Worm (Caenorhabditis elegans) whole organism, young adult: Measurements from ENCODE around the gene Y105C5A.1268.
"Not testable (repeated sequence)": the region's sequence is repeated elsewhere in the genome, so short reads cannot be mapped to it uniquely, and the experiment has no call there.

ENCODE experiments used
- B0261.1 ChIP-seq: sonication (generic microtip); optimal IDR thresholded peaks from 2 replicates; lab custom pipeline; 2016; ENCODE audit warnings: mild to moderate bottlenecking, missing genetic modification characterization, moderate library complexity, missing compliant biosample characterization
- B0336.3 ChIP-seq: fragments of 200-800 bp; sonication (Bioruptor generic); IDR thresholded peaks from 2 replicates; pipeline ENCODE4 v1.3.6; 2022; ENCODE audit warnings: missing genetic modification characterization, missing compliant biosample characterization
- F33H1.4 ChIP-seq: fragments of 200-800 bp; sonication (Bioruptor generic); IDR thresholded peaks from 2 replicates; pipeline ENCODE4 v1.3.6; 2022; ENCODE audit warnings: missing genetic modification reagents, missing genetic modification characterization, missing compliant biosample characterization
- F37B4.10 ChIP-seq: fragments of 200-800 bp; sonication (Bioruptor generic); IDR thresholded peaks from 2 replicates; pipeline ENCODE4 v1.3.6; 2022; ENCODE audit warnings: missing genetic modification characterization, missing compliant biosample characterization
- F52B5.7 ChIP-seq: sonication (generic microtip); optimal IDR thresholded peaks from 2 replicates; lab custom pipeline; 2016; ENCODE audit warnings: mild to moderate bottlenecking, missing genetic modification characterization, missing compliant biosample characterization
- F55B11.4 ChIP-seq: sonication (generic microtip); optimal IDR thresholded peaks from 2 replicates; lab custom pipeline; 2016; ENCODE audit warnings: missing compliant biosample characterization, missing genetic modification characterization, borderline replicate concordance; ENCODE audit not compliant: insufficient read depth
- K12H6.12 ChIP-seq: fragments of 200-800 bp; sonication (Bioruptor generic); optimal IDR thresholded peaks from 2 replicates; lab custom pipeline; 2018; ENCODE audit warnings: mild to moderate bottlenecking, missing genetic modification characterization, missing compliant biosample characterization
- Y56A3A.18 ChIP-seq: fragments of 200-800 bp; sonication (Bioruptor generic); IDR thresholded peaks from 2 replicates; pipeline ENCODE4 v1.3.6; 2022; ENCODE audit warnings: missing genetic modification reagents, missing genetic modification characterization, missing compliant biosample characterization
- ZK185.1 ChIP-seq: sonication (generic microtip); optimal IDR thresholded peaks from 2 replicates; lab custom pipeline; 2016; ENCODE audit warnings: mild to moderate bottlenecking, missing genetic modification characterization, missing compliant biosample characterization; ENCODE audit not compliant: poor library complexity, severe bottlenecking
- bed-1 ChIP-seq: fragments of 200-800 bp; sonication (Bioruptor generic); IDR thresholded peaks from 2 replicates; pipeline ENCODE4 v1.3.6; 2022; ENCODE audit warnings: missing genetic modification reagents, missing genetic modification characterization, missing compliant biosample characterization
- cebp-1 ChIP-seq, 2 experiments: fragments of 200-800 bp in 1 of 2; sonication (Bioruptor generic) in 1 of 2; sonication (generic microtip) in 1 of 2; IDR thresholded peaks in 1 of 2; optimal IDR thresholded peaks in 1 of 2; 2 replicates each; pipeline versions ENCODE4 v1.3.6 to Lab custom; 2017 to 2022; ENCODE audit warnings: missing compliant biosample characterization in 2 of 2, missing genetic modification characterization in 2 of 2, mild to moderate bottlenecking in 1 of 2, missing genetic modification reagents in 1 of 2, moderate library complexity in 1 of 2
- lin-26 ChIP-seq: fragments of 200-800 bp; sonication (Bioruptor generic); IDR thresholded peaks from 2 replicates; pipeline ENCODE4 v1.3.6; 2022; ENCODE audit warnings: missing genetic modification reagents, missing genetic modification characterization, missing compliant biosample characterization
- madf-10 ChIP-seq: sonication (generic microtip); optimal IDR thresholded peaks from 2 replicates; lab custom pipeline; 2016; ENCODE audit warnings: mild to moderate bottlenecking, missing genetic modification characterization, missing compliant biosample characterization
- madf-3 ChIP-seq: fragments of 200-800 bp; sonication (Bioruptor generic); IDR thresholded peaks from 2 replicates; pipeline ENCODE4 v1.3.6; 2022; ENCODE audit warnings: missing genetic modification reagents, missing genetic modification characterization, missing compliant biosample characterization
- madf-8 ChIP-seq: fragments of 200-800 bp; sonication (Bioruptor generic); conservative IDR thresholded peaks from 2 replicates; pipeline ENCODE4 v1.3.6; 2022; ENCODE audit warnings: missing genetic modification reagents, missing genetic modification characterization, missing compliant biosample characterization
- mcd-1 ChIP-seq: fragments of 200-800 bp; sonication (Bioruptor generic); IDR thresholded peaks from 2 replicates; pipeline ENCODE4 v1.3.6; 2022; ENCODE audit warnings: missing genetic modification reagents, missing genetic modification characterization, missing compliant biosample characterization
- nfyb-1 ChIP-seq: fragments of 200-800 bp; sonication (Bioruptor generic); IDR thresholded peaks from 2 replicates; pipeline ENCODE4 v1.3.6; 2022; ENCODE audit warnings: missing genetic modification reagents, missing genetic modification characterization, missing compliant biosample characterization
- nhr-120 ChIP-seq: fragments of 200-800 bp; sonication (Bioruptor generic); IDR thresholded peaks from 2 replicates; pipeline ENCODE4 v1.3.6; 2022; ENCODE audit warnings: missing genetic modification characterization, missing compliant biosample characterization
- nhr-27 ChIP-seq: fragments of 200-800 bp; sonication (Bioruptor generic); optimal IDR thresholded peaks from 2 replicates; lab custom pipeline; 2018; ENCODE audit warnings: mild to moderate bottlenecking, missing genetic modification characterization, moderate library complexity, missing compliant biosample characterization
- rpc-1 ChIP-seq, 2 experiments: fragments of 150-350 bp in 1 of 2; sonication (generic microtip) in 1 of 2; optimal IDR thresholded peaks; 2 replicates each; lab custom pipeline; 2014 to 2018; ENCODE audit warnings: missing biosample characterization in 1 of 2, missing genetic modification characterization in 1 of 2, missing genetic modification reagents in 1 of 2, missing genotype in 1 of 2
- sdz-38 ChIP-seq: sonication (generic microtip); optimal IDR thresholded peaks from 2 replicates; lab custom pipeline; 2016; ENCODE audit warnings: missing genotype, missing genetic modification characterization, missing compliant biosample characterization
- sea-2 ChIP-seq: fragments of 200-800 bp; sonication (Bioruptor generic); IDR thresholded peaks from 2 replicates; pipeline ENCODE4 v1.3.6; 2022; ENCODE audit warnings: missing genetic modification characterization, missing compliant biosample characterization
- snpc-3.4 ChIP-seq: sonication (generic microtip); optimal IDR thresholded peaks from 2 replicates; lab custom pipeline; 2017; ENCODE audit warnings: missing genetic modification characterization, mild to moderate bottlenecking, missing compliant biosample characterization, antibody characterized with exemption, moderate library complexity, missing genotype, missing genetic modification reagents
- snpc-4 ChIP-seq, 5 experiments: fragments of 150-350 bp in 1 of 5; sonication (generic microtip) in 4 of 5; optimal IDR thresholded peaks; 2 replicates each; lab custom pipeline; 2014 to 2018; ENCODE audit warnings: missing genetic modification characterization in 5 of 5, missing biosample characterization in 3 of 5, antibody characterized with exemption in 2 of 5, mild to moderate bottlenecking in 2 of 5, missing compliant biosample characterization in 2 of 5, missing genotype in 2 of 5, moderate library complexity in 2 of 5, missing genetic modification reagents in 1 of 5
- somi-1 ChIP-seq: fragments of 200-800 bp; sonication (Bioruptor generic); optimal IDR thresholded peaks from 2 replicates; lab custom pipeline; 2018; ENCODE audit warnings: mild to moderate bottlenecking, missing genetic modification characterization, missing compliant biosample characterization
- sptf-2 ChIP-seq: fragments of 200-800 bp; sonication (Bioruptor generic); optimal IDR thresholded peaks from 2 replicates; lab custom pipeline; 2018; ENCODE audit warnings: mild to moderate bottlenecking, missing genetic modification characterization, missing compliant biosample characterization
- ztf-6 ChIP-seq: fragments of 200-800 bp; sonication (Bioruptor generic); IDR thresholded peaks from 2 replicates; pipeline ENCODE4 v1.3.6; 2022; ENCODE audit warnings: missing genetic modification reagents, missing genetic modification characterization, missing compliant biosample characterization

Gene Y105C5A.1268

ce11 chrIV:15639223-15639622, 7.0 kb downstream of the Y105C5A.1268 start:
- TF ChIP-seq cebp-1 (GFP tag; IDR thresholded peaks at IDR 0.05; lab: Robert Waterston, UW) (no peak), cebp-1 (tag; optimal IDR thresholded peaks at IDR 0.05; lab: Kevin White, UChicago) (no peak)

DNA sequence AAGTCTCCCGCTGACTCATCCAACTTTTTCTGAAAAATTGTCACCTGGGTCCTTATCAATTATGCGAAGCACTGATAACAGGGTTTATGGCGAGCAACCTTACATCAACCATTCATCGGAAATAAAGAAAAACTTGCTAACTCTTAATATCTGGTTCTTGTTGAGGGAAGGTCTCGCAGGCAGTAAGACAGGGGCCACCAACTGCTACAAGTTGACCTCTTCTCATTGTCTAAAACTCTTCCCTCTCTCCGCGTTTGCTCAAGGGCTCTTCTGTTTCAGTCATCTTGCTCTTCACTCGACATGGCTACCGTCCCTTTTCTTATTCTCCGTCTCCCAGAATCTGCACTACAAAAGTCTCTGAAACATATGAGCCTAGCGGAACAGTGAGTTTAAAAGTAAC, 10.8 kb downstream of the Y105C5A.1268 start, which contains the start of gene Y105C5A.10:
Gene Y105C5A.10 (plus strand): TSS at position 301 of the 400 bp plus-strand sequence.
- not testable (repeated sequence) for TF ChIP-seq snpc-4 (GFP tag; optimal IDR thresholded peaks at IDR 0.05; lab: Kevin White, UChicago); snpc-4 (tag; optimal IDR thresholded peaks at IDR 0.05; lab: Kevin White, UChicago); somi-1 (GFP tag; lab: Kevin White, UChicago); K12H6.12 (tag; lab: Kevin White, UChicago)

ce11 chrIV:15634240-15634789, 12.0 kb downstream of the Y105C5A.1268 start, which contains the start of gene Y105C5A.1274:
Gene Y105C5A.1274, plus strand, starts transcription at chrIV:15634739.
- TF ChIP-seq nfyb-1 (GFP tag; lab: Robert Waterston, UW), result peak; percentile 92

ce11 chrIV:15631217-15631616, 15.1 kb downstream of the Y105C5A.1268 start, which contains the start of gene Y105C5A.9:
Gene Y105C5A.9, plus strand, starts transcription at chrIV:15631517.
- TF ChIP-seq madf-3 (no peak), mcd-1 (GFP tag; lab: Robert Waterston, UW) (no peak), nhr-120 (no peak), B0336.3 (GFP tag; lab: Robert Waterston, UW) (no peak), snpc-3.4 (tag; lab: Kevin White, UChicago) (no peak), ztf-6 (GFP tag; lab: Robert Waterston, UW) (no peak), lin-26 (no peak), ZK185.1 (tag; lab: Kevin White, UChicago) (no peak), Y56A3A.18 (no peak), F37B4.10 (GFP tag; lab: Robert Waterston, UW) (no peak), nfyb-1 (GFP tag; lab: Robert Waterston, UW) (no peak)

- no peak for TF ChIP-seq madf-10 (tag; lab: Kevin White, UChicago)
- no peak for TF ChIP-seq nhr-27 (tag; lab: Kevin White, UChicago)
- no peak for TF ChIP-seq sptf-2
- no peak for TF ChIP-seq F33H1.4 (GFP tag; lab: Robert Waterston, UW)
- TF ChIP-seq F55B11.4 (tag; lab: Kevin White, UChicago), result no peak
- no peak for TF ChIP-seq madf-8 (GFP tag; lab: Robert Waterston, UW)
- TF ChIP-seq sdz-38, result no peak
- TF ChIP-seq F52B5.7 (tag; lab: Kevin White, UChicago), result no peak
- no peak for TF ChIP-seq B0261.1 (tag; lab: Kevin White, UChicago)
Observed at ce11 chrIV:15617667-15618066, 28.6 kb downstream of the Y105C5A.1268 start.

DNA sequence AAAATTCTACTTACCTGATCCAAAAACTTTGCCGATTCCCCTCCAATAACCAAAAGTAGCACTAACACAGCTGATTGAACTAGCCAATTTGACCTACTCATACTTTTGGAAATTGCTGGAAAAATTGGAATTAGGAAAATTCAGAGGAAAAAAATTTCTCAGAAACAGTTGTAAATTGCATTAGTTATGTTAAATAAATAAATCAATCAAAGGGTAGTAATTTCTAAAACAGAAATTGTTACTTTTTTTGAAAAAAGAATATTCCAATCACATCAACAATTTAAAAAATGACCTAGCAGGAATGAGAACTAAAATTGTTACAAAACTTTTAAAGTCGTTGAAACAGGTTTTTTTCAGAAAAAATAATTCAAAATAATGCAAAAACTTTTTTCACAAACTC, 29.3 kb downstream of the Y105C5A.1268 start, which contains the start of gene Y105C5A.8:
Gene Y105C5A.8 (minus strand): TSS at position 101 of the 400 bp plus-strand sequence.
- TF ChIP-seq sea-2 (GFP tag; lab: Robert Waterston, UW), result no peak
- no peak for TF ChIP-seq rpc-1 (optimal IDR thresholded peaks at IDR 0.05; lab: Kevin White, UChicago)
- no peak for TF ChIP-seq rpc-1 (tag; optimal IDR thresholded peaks at IDR 0.05; lab: Kevin White, UChicago)
- TF ChIP-seq sdz-38, result no peak
- TF ChIP-seq F37B4.10 (GFP tag; lab: Robert Waterston, UW), result no peak
- no peak for TF ChIP-seq bed-1 (GFP tag; lab: Robert Waterston, UW)
